Worm (Caenorhabditis elegans) whole organism, early embryonic: ENCODE measurements around the gene srh-105.

ENCODE experiments used
- B0310.2 ChIP-seq: sonication (generic microtip); optimal IDR thresholded peaks from 2 replicates; lab custom pipeline; 2016; ENCODE audit warnings: mild to moderate bottlenecking, missing genetic modification characterization, missing compliant biosample characterization
- F13C5.2 ChIP-seq: sonication (generic microtip); optimal IDR thresholded peaks from 2 replicates; lab custom pipeline; 2017; ENCODE audit warnings: mild to moderate bottlenecking, missing genetic modification characterization, inconsistent platforms, missing compliant biosample characterization
- aly-1 ChIP-seq: sonication (generic microtip); optimal IDR thresholded peaks from 2 replicates; lab custom pipeline; 2016; ENCODE audit warnings: missing genetic modification characterization, missing compliant biosample characterization
- ama-1 ChIP-seq: fragments of 150-350 bp; optimal IDR thresholded peaks from 2 replicates; lab custom pipeline; 2014
- ceh-13 ChIP-seq: fragments of 200-800 bp; sonication (Bioruptor generic); optimal IDR thresholded peaks from 2 replicates; lab custom pipeline; 2018; ENCODE audit warnings: mild to moderate bottlenecking, missing genetic modification characterization, missing compliant biosample characterization
- ceh-36 ChIP-seq: sonication (generic microtip); optimal IDR thresholded peaks from 2 replicates; lab custom pipeline; 2016; ENCODE audit warnings: missing genetic modification characterization, inconsistent platforms, missing compliant biosample characterization
- ets-7 ChIP-seq: sonication (generic microtip); optimal IDR thresholded peaks from 2 replicates; lab custom pipeline; 2016; ENCODE audit warnings: missing genotype, missing genetic modification characterization, missing compliant biosample characterization
- flt-1 ChIP-seq: fragments of 200-800 bp; sonication (Bioruptor generic); IDR thresholded peaks from 2 replicates; pipeline ENCODE4 v1.3.6; 2022; ENCODE audit warnings: missing genetic modification characterization, missing compliant biosample characterization
- hmbx-1 ChIP-seq: sonication (generic microtip); optimal IDR thresholded peaks from 2 replicates; lab custom pipeline; 2016; ENCODE audit warnings: mild to moderate bottlenecking, missing genetic modification characterization, missing compliant biosample characterization
- hmg-4 ChIP-seq: fragments of 200-800 bp; sonication (Bioruptor generic); optimal IDR thresholded peaks from 2 replicates; lab custom pipeline; 2018; ENCODE audit warnings: mild to moderate bottlenecking, missing genetic modification characterization, missing compliant biosample characterization
- hnd-1 ChIP-seq: sonication (generic microtip); optimal IDR thresholded peaks from 2 replicates; lab custom pipeline; 2016; ENCODE audit warnings: missing genetic modification characterization, missing compliant biosample characterization
- pes-1 ChIP-seq: fragments of 200-800 bp; sonication (Bioruptor generic); IDR thresholded peaks from 2 replicates; pipeline ENCODE4 v1.3.6; 2022; ENCODE audit warnings: missing genetic modification reagents, missing genetic modification characterization, missing compliant biosample characterization
- scrt-1 ChIP-seq: fragments of 200-800 bp; sonication (Bioruptor generic); IDR thresholded peaks from 2 replicates; pipeline ENCODE4 v1.3.6; 2022; ENCODE audit warnings: missing genetic modification characterization, missing compliant biosample characterization
- sea-1 ChIP-seq: fragments of 200-800 bp; sonication (Bioruptor generic); conservative IDR thresholded peaks from 2 replicates; pipeline ENCODE4 v1.3.6; 2022; ENCODE audit warnings: missing genetic modification characterization, missing compliant biosample characterization
- tbx-11 ChIP-seq: fragments of 200-800 bp; sonication (Bioruptor generic); IDR thresholded peaks from 2 replicates; pipeline ENCODE4 v1.3.6; 2022; ENCODE audit warnings: missing genetic modification characterization, missing compliant biosample characterization
- tbx-37 ChIP-seq: fragments of 200-800 bp; sonication (Bioruptor generic); conservative IDR thresholded peaks from 2 replicates; pipeline ENCODE4 v1.3.6; 2022; ENCODE audit warnings: missing genetic modification reagents, missing genetic modification characterization, missing compliant biosample characterization
- tra-4 ChIP-seq: sonication (generic microtip); optimal IDR thresholded peaks from 2 replicates; lab custom pipeline; 2017; ENCODE audit warnings: missing genetic modification characterization, missing compliant biosample characterization

The srh-105 gene

ce11 chrII:506069-506468 is 3.1 kb downstream of the srh-105 start:
- TF ChIP-seq F13C5.2 (tag; lab: Kevin White, UChicago) (peak; percentile 57), flt-1 (GFP tag; lab: Robert Waterston, UW) (no peak)

- TF ChIP-seq F13C5.2 (tag; lab: Kevin White, UChicago) (no peak), tra-4 (tag; lab: Kevin White, UChicago) (no peak), ceh-36 (no peak), B0310.2 (tag; lab: Kevin White, UChicago) (no peak), ets-7 (tag; lab: Kevin White, UChicago) (no peak), pes-1 (GFP tag; lab: Robert Waterston, UW) (no peak), ama-1 (lab: Kevin White, UChicago) (no peak), hmg-4 (no peak), flt-1 (GFP tag; lab: Robert Waterston, UW) (no peak), hmbx-1 (no peak), tbx-37 (GFP tag; lab: Robert Waterston, UW) (no peak), ceh-13 (GFP tag; lab: Kevin White, UChicago) (no peak), tbx-11 (GFP tag; lab: Robert Waterston, UW) (no peak), sea-1 (GFP tag; lab: Robert Waterston, UW) (no peak), hnd-1 (tag; lab: Kevin White, UChicago) (no peak), scrt-1 (GFP tag; lab: Robert Waterston, UW) (no peak), aly-1 (tag; lab: Kevin White, UChicago) (no peak)
Measured at ce11 chrII:502638-503037, 6.5 kb downstream of the srh-105 start.

- TF ChIP-seq ceh-13 (GFP tag; lab: Kevin White, UChicago) (no peak), hnd-1 (tag; lab: Kevin White, UChicago) (no peak), aly-1 (tag; lab: Kevin White, UChicago) (no peak), B0310.2 (tag; lab: Kevin White, UChicago) (no peak), sea-1 (GFP tag; lab: Robert Waterston, UW) (no peak), ama-1 (lab: Kevin White, UChicago) (no peak), hmg-4 (no peak), pes-1 (GFP tag; lab: Robert Waterston, UW) (no peak), flt-1 (GFP tag; lab: Robert Waterston, UW) (no peak)
Measured at ce11 chrII:495124-495523, 14.0 kb downstream of the srh-105 start, which contains the start of gene sms-5. TSS of gene sms-5 (plus strand) at chrII:495424.

- no peak for TF ChIP-seq flt-1 (GFP tag; lab: Robert Waterston, UW)
Measured at ce11 chrII:484328-484916, 24.7 kb downstream of the srh-105 start, which contains the start of the genes gldi-1 and prp-21. TSS of gene gldi-1 (minus strand) at chrII:484378. TSS of gene prp-21 (plus strand) at chrII:484866.

ce11 chrII:475890-476420 is 33.2 kb downstream of the srh-105 start, which contains the start of gene nsun-1:
TSS of gene nsun-1 (minus strand) at chrII:475940.
- TF ChIP-seq pes-1 (GFP tag; lab: Robert Waterston, UW) (0 out of 2 replicates have a peak, but pooled peaks have one; percentile 40), B0310.2 (tag; lab: Kevin White, UChicago) (no peak), sea-1 (GFP tag; lab: Robert Waterston, UW) (peak; percentile 71), F13C5.2 (tag; lab: Kevin White, UChicago) (peak; percentile 27), tra-4 (tag; lab: Kevin White, UChicago) (no peak), tbx-37 (GFP tag; lab: Robert Waterston, UW) (peak; percentile 44; the same call in 1 of the 2 replicates), ets-7 (tag; lab: Kevin White, UChicago) (peak; percentile 38), hmg-4 (peak; percentile 55), flt-1 (GFP tag; lab: Robert Waterston, UW) (0 out of 2 replicates have a peak, but pooled peaks have one; percentile 5), scrt-1 (GFP tag; lab: Robert Waterston, UW) (no peak)

ce11 chrII:475312-475711 is 33.8 kb downstream of the srh-105 start:
- TF ChIP-seq B0310.2 (tag; lab: Kevin White, UChicago) (no peak), hmg-4 (no peak), tbx-37 (GFP tag; lab: Robert Waterston, UW) (no peak), ceh-36 (no peak), sea-1 (GFP tag; lab: Robert Waterston, UW) (no peak), pes-1 (GFP tag; lab: Robert Waterston, UW) (no peak), tra-4 (tag; lab: Kevin White, UChicago) (no peak), scrt-1 (GFP tag; lab: Robert Waterston, UW) (no peak)

- TF ChIP-seq scrt-1 (GFP tag; lab: Robert Waterston, UW) (no peak), tbx-37 (GFP tag; lab: Robert Waterston, UW) (no peak), ets-7 (tag; lab: Kevin White, UChicago) (no peak), ama-1 (lab: Kevin White, UChicago) (no peak), aly-1 (tag; lab: Kevin White, UChicago) (no peak), hmbx-1 (no peak), ceh-36 (no peak)
Measured at ce11 chrII:473203-473602, 35.9 kb downstream of the srh-105 start, which contains the start of gene W07E6.5. TSS of gene W07E6.5 (plus strand) at chrII:473503.

- TF ChIP-seq hnd-1 (tag; lab: Kevin White, UChicago): no peak
- no peak for TF ChIP-seq tbx-37 (GFP tag; lab: Robert Waterston, UW)
- no peak for TF ChIP-seq pes-1 (GFP tag; lab: Robert Waterston, UW)
- no peak for TF ChIP-seq tbx-11 (GFP tag; lab: Robert Waterston, UW)
- TF ChIP-seq aly-1 (tag; lab: Kevin White, UChicago): no peak
- no peak for TF ChIP-seq ceh-13 (GFP tag; lab: Kevin White, UChicago)
- no peak for TF ChIP-seq ama-1 (lab: Kevin White, UChicago)
- TF ChIP-seq hmbx-1: no peak
Measured at ce11 chrII:470375-470774, 38.8 kb downstream of the srh-105 start, which contains the start of gene tomm-22. TSS of gene tomm-22 (minus strand) at chrII:470475.
